Worm (Caenorhabditis elegans): ENCODE results near the gene F35C11.5.

DNA sequence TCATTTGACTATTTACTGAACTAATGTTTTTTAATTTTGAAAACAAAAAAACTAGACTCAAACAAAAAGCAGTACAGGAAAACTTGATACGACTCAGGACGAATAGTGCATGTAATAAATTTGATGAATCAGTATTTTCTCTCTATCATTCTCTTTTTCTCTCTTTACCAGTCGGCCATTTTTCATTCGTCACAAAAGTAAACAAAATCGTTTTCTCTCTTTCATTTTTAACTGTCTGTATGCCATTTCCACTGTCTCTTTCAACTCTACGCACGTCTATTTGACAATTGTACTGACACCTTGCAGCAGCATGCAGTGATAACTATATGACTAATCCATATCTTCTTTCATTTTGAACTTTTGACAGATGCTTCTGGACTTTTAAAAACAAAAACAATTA lies 4.8 kb upstream of the F35C11.5 start, which contains the start of the genes F35C11.2 and F35C11.4:
- no peak for TF ChIP-seq ztf-23 (GFP tag; IDR thresholded peaks at IDR 0.05)
- TF ChIP-seq tab-1 (GFP tag; IDR thresholded peaks at IDR 0.05): no peak
- TF ChIP-seq flt-1 (GFP tag; IDR thresholded peaks at IDR 0.05): no peak
- no peak for TF ChIP-seq klf-2 (GFP tag; conservative IDR thresholded peaks at IDR 0.05)
- TF ChIP-seq ztf-29 (GFP tag; IDR thresholded peaks at IDR 0.05): no peak
- no peak for TF ChIP-seq med-1 (GFP tag; optimal IDR thresholded peaks at IDR 0.05; ENCODE audit: insufficient read depth)
- TF ChIP-seq ref-1 (GFP tag; conservative IDR thresholded peaks at IDR 0.05): no peak
